Fruit fly (Drosophila melanogaster) whole organism, embryonic: ENCODE measurements around the gene barr.

Experiments used
- Antp ChIP-seq: fragments of 200-800 bp; sonication (Bioruptor generic); optimal IDR thresholded peaks from 3 replicates; lab custom pipeline; 2016; ENCODE audit warnings: missing biosample characterization, missing genetic modification characterization
- CG10267 ChIP-seq: fragments of 200-800 bp; sonication (Bioruptor generic); optimal IDR thresholded peaks from 2 replicates; lab custom pipeline; 2018; ENCODE audit warnings: missing biosample characterization, mild to moderate bottlenecking, missing genetic modification characterization, moderate library complexity
- CG14667 ChIP-seq: fragments of 200-800 bp; sonication (Bioruptor generic); IDR thresholded peaks from 2 replicates; pipeline ENCODE4 v1.3.6; 2022; ENCODE audit warnings: missing biosample characterization, missing genetic modification characterization
- CG14710 ChIP-seq: fragments of 200-800 bp; sonication (Bioruptor generic); optimal IDR thresholded peaks from 3 replicates; lab custom pipeline; 2019; ENCODE audit warnings: missing biosample characterization, mild to moderate bottlenecking, missing genetic modification characterization, moderate library complexity
- CG15269 ChIP-seq: fragments of 200-800 bp; sonication (Bioruptor generic); optimal IDR thresholded peaks from 2 replicates; lab custom pipeline; 2018; ENCODE audit warnings: missing biosample characterization, mild to moderate bottlenecking, missing genetic modification characterization, moderate library complexity
- CG1603 ChIP-seq: fragments of 200-800 bp; sonication (Bioruptor generic); optimal IDR thresholded peaks from 2 replicates; lab custom pipeline; 2019; ENCODE audit warnings: missing biosample characterization, mild to moderate bottlenecking, missing genetic modification characterization, moderate library complexity
- CG17359 ChIP-seq: fragments of 200-800 bp; sonication (Bioruptor generic); optimal IDR thresholded peaks from 3 replicates; lab custom pipeline; 2018; ENCODE audit warnings: missing biosample characterization, mild to moderate bottlenecking, missing genetic modification characterization, moderate library complexity
- CG2116 ChIP-seq: fragments of 200-800 bp; sonication (Bioruptor generic); optimal IDR thresholded peaks from 3 replicates; lab custom pipeline; 2018; ENCODE audit warnings: missing biosample characterization, mild to moderate bottlenecking, missing genetic modification characterization
- CG32772 ChIP-seq: fragments of 200-800 bp; sonication (Bioruptor generic); IDR thresholded peaks from 2 replicates; pipeline ENCODE4 v1.3.6; 2022; ENCODE audit warnings: missing biosample characterization, missing genetic modification characterization
- CG3281 ChIP-seq: fragments of 200-800 bp; sonication (Bioruptor generic); optimal IDR thresholded peaks from 3 replicates; lab custom pipeline; 2017; ENCODE audit warnings: missing biosample characterization, mild to moderate bottlenecking, missing genetic modification characterization
- CG8281 ChIP-seq: fragments of 200-800 bp; sonication (Bioruptor generic); optimal IDR thresholded peaks from 2 replicates; lab custom pipeline; 2018; ENCODE audit warnings: missing biosample characterization, mild to moderate bottlenecking, missing genetic modification characterization, moderate library complexity
- CG8388 ChIP-seq: fragments of 200-800 bp; sonication (Bioruptor generic); optimal IDR thresholded peaks from 2 replicates; lab custom pipeline; 2019; ENCODE audit warnings: missing biosample characterization, mild to moderate bottlenecking, missing genetic modification characterization, moderate library complexity
- CG9437 ChIP-seq: fragments of 200-800 bp; sonication (Bioruptor generic); optimal IDR thresholded peaks from 2 replicates; lab custom pipeline; 2018; ENCODE audit warnings: missing biosample characterization, mild to moderate bottlenecking, missing genetic modification characterization
- D ChIP-seq, 2 experiments: fragments of 200-800 bp in 1 of 2; fragments of >200 bp in 1 of 2; sonication (Bioruptor generic) in 1 of 2; optimal IDR thresholded peaks; 2 replicates in 1 of 2; 3 replicates in 1 of 2; lab custom pipeline; 2017; ENCODE audit warnings: mild to moderate bottlenecking in 1 of 2, missing biosample characterization in 1 of 2, missing genetic modification characterization in 1 of 2, missing genetic modification reagents in 1 of 2
- Dip2 ChIP-seq: fragments of 200-800 bp; sonication (Bioruptor generic); IDR thresholded peaks from 2 replicates; pipeline ENCODE4 v1.3.6; 2022; ENCODE audit warnings: missing biosample characterization, missing genetic modification characterization
- Dll ChIP-seq: fragments of 200-800 bp; sonication (Bioruptor generic); IDR thresholded peaks from 4 replicates; pipeline ENCODE4 v1.3.6; 2022; ENCODE audit warnings: missing biosample characterization, missing genetic modification characterization; ENCODE audit not compliant: partially characterized antibody
- Dref ChIP-seq: fragments of 200-800 bp; sonication (Bioruptor generic); IDR thresholded peaks from 2 replicates; pipeline ENCODE4 v1.3.6; 2022; ENCODE audit warnings: missing biosample characterization, missing genetic modification characterization
- Elba2 ChIP-seq: fragments of 200-800 bp; sonication (Bioruptor generic); optimal IDR thresholded peaks from 3 replicates; lab custom pipeline; 2016; ENCODE audit warnings: missing biosample characterization, missing genetic modification characterization
- Ets65A ChIP-seq: fragments of 200-800 bp; sonication (Bioruptor generic); peaks from one replicate; lab custom pipeline; 2016; ENCODE audit warnings: missing biosample characterization, missing genetic modification characterization
- Fer1 ChIP-seq: fragments of 200-800 bp; sonication (Bioruptor generic); optimal IDR thresholded peaks from 2 replicates; lab custom pipeline; 2017; ENCODE audit warnings: missing biosample characterization, mild to moderate bottlenecking, missing genetic modification characterization
- Kr ChIP-seq: fragments of 200-800 bp; sonication (Bioruptor generic); optimal IDR thresholded peaks from 2 replicates; lab custom pipeline; 2017; ENCODE audit warnings: missing biosample characterization, mild to moderate bottlenecking, missing genetic modification characterization
- Lim3 ChIP-seq: fragments of 200-800 bp; sonication (Bioruptor generic); IDR thresholded peaks from 2 replicates; pipeline ENCODE4 v1.3.6; 2022; ENCODE audit warnings: missing biosample characterization, missing genetic modification characterization
- MESR4 ChIP-seq: fragments of 200-800 bp; sonication (Bioruptor generic); optimal IDR thresholded peaks from 2 replicates; lab custom pipeline; 2018; ENCODE audit warnings: missing biosample characterization, mild to moderate bottlenecking, missing genetic modification characterization, moderate library complexity
- MTF-1 ChIP-seq: fragments of 200-800 bp; sonication (Bioruptor generic); optimal IDR thresholded peaks from 2 replicates; lab custom pipeline; 2018; ENCODE audit warnings: missing biosample characterization, mild to moderate bottlenecking, missing genetic modification characterization, borderline replicate concordance
- Mes4 ChIP-seq: fragments of 200-800 bp; sonication (Bioruptor generic); optimal IDR thresholded peaks from 2 replicates; lab custom pipeline; 2016; ENCODE audit warnings: missing biosample characterization, missing genetic modification characterization
- Oaz ChIP-seq: fragments of 200-800 bp; sonication (Bioruptor generic); IDR thresholded peaks from 2 replicates; pipeline ENCODE4 v1.3.6; 2022; ENCODE audit warnings: missing biosample characterization, missing genetic modification characterization
- Oli ChIP-seq: fragments of 200-800 bp; sonication (Bioruptor generic); optimal IDR thresholded peaks from 2 replicates; lab custom pipeline; 2018; ENCODE audit warnings: missing biosample characterization, mild to moderate bottlenecking, missing genetic modification characterization, moderate library complexity
- Trl ChIP-seq, 3 experiments: fragments of >200 bp in 2 of 3; fragments of 200-800 bp in 1 of 3; sonication (Bioruptor generic) in 1 of 3; optimal IDR thresholded peaks; 2 replicates in 1 of 3; 3 replicates in 2 of 3; lab custom pipeline; 2016 to 2017; ENCODE audit warnings: missing biosample characterization in 1 of 3, missing genetic modification characterization in 1 of 3
- Xbp1 ChIP-seq: fragments of 200-800 bp; sonication (Bioruptor generic); optimal IDR thresholded peaks from 3 replicates; lab custom pipeline; 2016; ENCODE audit warnings: missing biosample characterization, mild to moderate bottlenecking, missing genetic modification characterization
- ato ChIP-seq: fragments of 200-800 bp; sonication (Bioruptor generic); IDR thresholded peaks from 2 replicates; pipeline ENCODE4 v1.3.6; 2022; ENCODE audit warnings: missing biosample characterization, missing genetic modification characterization; ENCODE audit not compliant: partially characterized antibody
- caup ChIP-seq: fragments of 200-800 bp; sonication (Bioruptor generic); optimal IDR thresholded peaks from 3 replicates; lab custom pipeline; 2017; ENCODE audit warnings: missing biosample characterization, mild to moderate bottlenecking, missing genetic modification characterization, moderate library complexity; ENCODE audit not compliant: severe bottlenecking
- chinmo ChIP-seq: fragments of 200-800 bp; sonication (Bioruptor generic); IDR thresholded peaks from 4 replicates; pipeline ENCODE4 v1.3.6; 2022; ENCODE audit warnings: missing biosample characterization, missing genetic modification characterization; ENCODE audit not compliant: partially characterized antibody
- crol ChIP-seq: fragments of 200-800 bp; sonication (Bioruptor generic); IDR thresholded peaks from 2 replicates; pipeline ENCODE4 v1.3.6; 2022; ENCODE audit warnings: missing biosample characterization, missing genetic modification characterization
- eve ChIP-seq, 2 experiments: fragments of >200 bp; optimal IDR thresholded peaks; 2 replicates each; lab custom pipeline; 2017; ENCODE audit warnings: missing biosample characterization in 2 of 2, missing genetic modification characterization in 2 of 2
- fru ChIP-seq: fragments of >200 bp; optimal IDR thresholded peaks from 2 replicates; lab custom pipeline; 2017
- ken ChIP-seq: fragments of 200-800 bp; sonication (Bioruptor generic); IDR thresholded peaks from 3 replicates; pipeline ENCODE4 v1.3.6; 2022; ENCODE audit warnings: missing biosample characterization, missing genetic modification characterization
- lmd ChIP-seq: fragments of 200-800 bp; sonication (Bioruptor generic); IDR thresholded peaks from 2 replicates; pipeline ENCODE4 v1.3.6; 2022; ENCODE audit warnings: missing biosample characterization, missing genetic modification characterization
- nau ChIP-seq: fragments of 200-800 bp; sonication (Bioruptor generic); optimal IDR thresholded peaks from 3 replicates; lab custom pipeline; 2017; ENCODE audit warnings: missing biosample characterization, mild to moderate bottlenecking, missing genetic modification characterization, missing genetic modification reagents
- peb ChIP-seq: fragments of 200-800 bp; sonication (Bioruptor generic); IDR thresholded peaks from 2 replicates; pipeline ENCODE4 v1.3.6; 2022; ENCODE audit warnings: missing biosample characterization, missing genetic modification characterization
- pita ChIP-seq: fragments of 200-800 bp; sonication (Bioruptor generic); optimal IDR thresholded peaks from 2 replicates; lab custom pipeline; 2017; ENCODE audit warnings: missing biosample characterization, mild to moderate bottlenecking, missing genetic modification characterization
- pnt ChIP-seq: fragments of 200-800 bp; sonication (Bioruptor generic); optimal IDR thresholded peaks from 3 replicates; lab custom pipeline; 2016; ENCODE audit warnings: missing biosample characterization, missing genetic modification characterization
- scrt ChIP-seq: fragments of 200-800 bp; sonication (Bioruptor generic); optimal IDR thresholded peaks from 2 replicates; lab custom pipeline; 2018; ENCODE audit warnings: missing biosample characterization, mild to moderate bottlenecking, missing genetic modification characterization, moderate library complexity
- sd ChIP-seq: fragments of 200-800 bp; sonication (Bioruptor generic); optimal IDR thresholded peaks from 3 replicates; lab custom pipeline; 2018; ENCODE audit warnings: missing biosample characterization, mild to moderate bottlenecking, missing genetic modification characterization, moderate library complexity
- slbo ChIP-seq: fragments of 200-800 bp; sonication (Bioruptor generic); IDR thresholded peaks from 2 replicates; pipeline ENCODE4 v1.3.6; 2022; ENCODE audit warnings: missing biosample characterization, missing genetic modification characterization
- sqz ChIP-seq: fragments of 200-800 bp; sonication (Bioruptor generic); optimal IDR thresholded peaks from 3 replicates; lab custom pipeline; 2018; ENCODE audit warnings: missing biosample characterization, mild to moderate bottlenecking, missing genetic modification characterization
- sug ChIP-seq: fragments of 200-800 bp; optimal IDR thresholded peaks from 2 replicates; lab custom pipeline; 2019; ENCODE audit warnings: missing biosample characterization, mild to moderate bottlenecking, missing genetic modification characterization, moderate library complexity
- toy ChIP-seq: fragments of 200-800 bp; sonication (Bioruptor generic); IDR thresholded peaks from 2 replicates; pipeline ENCODE4 v1.3.6; 2022; ENCODE audit warnings: missing biosample characterization, missing genetic modification characterization
- trh ChIP-seq: fragments of 200-800 bp; sonication (Bioruptor generic); optimal IDR thresholded peaks from 2 replicates; lab custom pipeline; 2016; ENCODE audit warnings: missing biosample characterization, missing genetic modification characterization
- vvl ChIP-seq: fragments of 200-800 bp; sonication (Bioruptor generic); IDR thresholded peaks from 2 replicates; pipeline ENCODE4 v1.3.6; 2022; ENCODE audit warnings: missing biosample characterization, missing genetic modification characterization
- z ChIP-seq: fragments of 200-800 bp; sonication (Bioruptor generic); IDR thresholded peaks from 3 replicates; pipeline ENCODE4 v1.3.6; 2022; ENCODE audit warnings: missing biosample characterization, missing genetic modification characterization

barr gene

dm6 chr2L:20097105-20097631 is 36.0 kb upstream of the barr start, which contains the start of the genes mRpS18B and Kua (continued):
- TF ChIP-seq Xbp1 (peak; percentile 65), Antp (GFP tag; lab: Kevin White, UChicago) (no peak), MTF-1 (GFP tag; lab: Kevin White, UChicago) (no peak), CG8388 (GFP tag; lab: Kevin White, UChicago) (peak; percentile 41), ken (GFP tag; lab: Robert Waterston, UW) (peak; percentile 71), Ets65A (peak; percentile 53), vvl (GFP tag; lab: Robert Waterston, UW) (peak; percentile 65), Oaz (GFP tag; lab: Robert Waterston, UW) (no peak), Mes4 (GFP tag; lab: Kevin White, UChicago) (no peak), chinmo (no peak), scrt (GFP tag; lab: Kevin White, UChicago) (no peak), Dref (peak; percentile 76), CG14710 (tag; lab: Kevin White, UChicago) (peak; percentile 65), sd (tag; lab: Kevin White, UChicago) (no peak), ato (peak; percentile 34), Elba2 (no peak), CG15269 (tag; lab: Kevin White, UChicago) (peak; percentile 64), nau (GFP tag; lab: Kevin White, UChicago) (no peak), CG8281 (no peak), CG10267 (tag; lab: Kevin White, UChicago) (peak; percentile 54), slbo (GFP tag; lab: Robert Waterston, UW) (peak; percentile 84), Oli (tag; lab: Kevin White, UChicago) (peak; percentile 34), sqz (GFP tag; lab: Kevin White, UChicago) (no peak), CG2116 (GFP tag; lab: Kevin White, UChicago) (peak; percentile 48), CG1603 (tag; lab: Kevin White, UChicago) (peak; percentile 30), Dip2 (GFP tag; lab: Robert Waterston, UW) (no peak), CG14667 (GFP tag; lab: Robert Waterston, UW) (no peak), lmd (GFP tag; lab: Robert Waterston, UW) (peak; percentile 58), peb (GFP tag; lab: Robert Waterston, UW) (0 out of 2 replicates have a peak, but pooled peaks have one; percentile 19), Fer1 (GFP tag; lab: Kevin White, UChicago) (peak; percentile 26), CG32772 (GFP tag; lab: Robert Waterston, UW) (no peak), crol (no peak), MESR4 (peak; percentile 40), z (GFP tag; lab: Robert Waterston, UW) (no peak), CG3281 (GFP tag; lab: Kevin White, UChicago) (peak; percentile 50), eve (GFP tag; optimal IDR thresholded peaks at IDR 0.05; lab: Kevin White, UChicago) (no peak), toy (GFP tag; lab: Robert Waterston, UW) (no peak), Trl (optimal IDR thresholded peaks at IDR 0.05; lab: Kevin White, UChicago) (no peak), Trl (GFP tag; optimal IDR thresholded peaks at IDR 0.05; lab: Kevin White, UChicago) (no peak), Kr (GFP tag; lab: Kevin White, UChicago) (no peak), fru (no peak), Lim3 (GFP tag; lab: Robert Waterston, UW) (no peak), Dll (GFP tag; lab: Robert Waterston, UW) (peak; percentile 52; the same call in 2 of the 4 replicates), sug (tag; lab: Kevin White, UChicago) (peak; percentile 67), CG9437 (GFP tag; lab: Kevin White, UChicago) (peak; percentile 86), D (optimal IDR thresholded peaks at IDR 0.05; lab: Kevin White, UChicago) (no peak), D (GFP tag; optimal IDR thresholded peaks at IDR 0.05; lab: Kevin White, UChicago) (peak; percentile 21), pita (GFP tag; lab: Kevin White, UChicago) (no peak), trh (GFP tag; lab: Kevin White, UChicago) (no peak), CG17359 (tag; lab: Kevin White, UChicago) (peak; percentile 58), pnt (no peak), caup (peak; percentile 28)
